Worm (Caenorhabditis elegans) whole organism, young adult: ENCODE measurements around the gene hrpl-1.

Experiments used
- B0019.2 ChIP-seq: fragments of 200-800 bp; sonication (Bioruptor generic); conservative IDR thresholded peaks from 2 replicates; pipeline ENCODE4 v1.3.6; 2022; ENCODE audit warnings: missing genetic modification reagents, missing genetic modification characterization, missing compliant biosample characterization
- B0261.1 ChIP-seq: sonication (generic microtip); optimal IDR thresholded peaks from 2 replicates; lab custom pipeline; 2016; ENCODE audit warnings: mild to moderate bottlenecking, missing genetic modification characterization, moderate library complexity, missing compliant biosample characterization
- C06A6.2 ChIP-seq: fragments of 200-800 bp; sonication (Bioruptor generic); conservative IDR thresholded peaks from 2 replicates; pipeline ENCODE4 v1.3.6; 2022; ENCODE audit warnings: missing genetic modification characterization, missing compliant biosample characterization
- F37B4.10 ChIP-seq: fragments of 200-800 bp; sonication (Bioruptor generic); IDR thresholded peaks from 2 replicates; pipeline ENCODE4 v1.3.6; 2022; ENCODE audit warnings: missing genetic modification characterization, missing compliant biosample characterization
- F39B2.1 ChIP-seq: fragments of 200-800 bp; sonication (Bioruptor generic); IDR thresholded peaks from 2 replicates; pipeline ENCODE4 v1.3.6; 2022; ENCODE audit warnings: missing genetic modification reagents, missing genetic modification characterization, missing compliant biosample characterization
- F52B5.7 ChIP-seq: sonication (generic microtip); optimal IDR thresholded peaks from 2 replicates; lab custom pipeline; 2016; ENCODE audit warnings: mild to moderate bottlenecking, missing genetic modification characterization, missing compliant biosample characterization
- F55B11.4 ChIP-seq: sonication (generic microtip); optimal IDR thresholded peaks from 2 replicates; lab custom pipeline; 2016; ENCODE audit warnings: missing compliant biosample characterization, missing genetic modification characterization, borderline replicate concordance; ENCODE audit not compliant: insufficient read depth
- F57C9.4 ChIP-seq: sonication (generic microtip); optimal IDR thresholded peaks from 2 replicates; lab custom pipeline; 2017; ENCODE audit warnings: mild to moderate bottlenecking, missing genetic modification characterization, missing compliant biosample characterization
- K11D2.4 ChIP-seq: fragments of 200-800 bp; sonication (Bioruptor generic); IDR thresholded peaks from 2 replicates; pipeline ENCODE4 v1.3.6; 2022; ENCODE audit warnings: missing genetic modification reagents, missing genetic modification characterization, missing compliant biosample characterization
- K12H6.12 ChIP-seq: fragments of 200-800 bp; sonication (Bioruptor generic); optimal IDR thresholded peaks from 2 replicates; lab custom pipeline; 2018; ENCODE audit warnings: mild to moderate bottlenecking, missing genetic modification characterization, missing compliant biosample characterization
- T07F8.4 ChIP-seq: sonication (generic microtip); optimal IDR thresholded peaks from 2 replicates; lab custom pipeline; 2016; ENCODE audit warnings: mild to moderate bottlenecking, missing genetic modification characterization, moderate library complexity, missing compliant biosample characterization
- Y53F4B.3 ChIP-seq: fragments of 200-800 bp; sonication (Bioruptor generic); IDR thresholded peaks from 2 replicates; pipeline ENCODE4 v1.3.6; 2022; ENCODE audit warnings: missing genetic modification reagents, missing genetic modification characterization, missing compliant biosample characterization
- Y95B8A.8 ChIP-seq: fragments of 200-800 bp; sonication (Bioruptor generic); IDR thresholded peaks from 2 replicates; pipeline ENCODE4 v1.3.6; 2022; ENCODE audit warnings: missing genetic modification reagents, missing genetic modification characterization, missing compliant biosample characterization
- aptf-2 ChIP-seq: fragments of 200-800 bp; sonication (Bioruptor generic); conservative IDR thresholded peaks from 2 replicates; pipeline ENCODE4 v1.3.6; 2022; ENCODE audit warnings: missing genetic modification reagents, missing genetic modification characterization, missing compliant biosample characterization
- atf-7 ChIP-seq: sonication (generic microtip); optimal IDR thresholded peaks from 2 replicates; lab custom pipeline; 2017; ENCODE audit warnings: mild to moderate bottlenecking, missing genetic modification characterization, missing compliant biosample characterization
- bed-1 ChIP-seq: fragments of 200-800 bp; sonication (Bioruptor generic); IDR thresholded peaks from 2 replicates; pipeline ENCODE4 v1.3.6; 2022; ENCODE audit warnings: missing genetic modification reagents, missing genetic modification characterization, missing compliant biosample characterization
- cebp-1 ChIP-seq, 2 experiments: fragments of 200-800 bp in 1 of 2; sonication (Bioruptor generic) in 1 of 2; sonication (generic microtip) in 1 of 2; IDR thresholded peaks in 1 of 2; optimal IDR thresholded peaks in 1 of 2; 2 replicates each; pipeline versions ENCODE4 v1.3.6 to Lab custom; 2017 to 2022; ENCODE audit warnings: missing compliant biosample characterization in 2 of 2, missing genetic modification characterization in 2 of 2, mild to moderate bottlenecking in 1 of 2, missing genetic modification reagents in 1 of 2, moderate library complexity in 1 of 2
- ceh-100 ChIP-seq: fragments of 200-800 bp; sonication (Bioruptor generic); IDR thresholded peaks from 2 replicates; pipeline ENCODE4 v1.3.6; 2022; ENCODE audit warnings: missing genetic modification reagents, missing genetic modification characterization, missing compliant biosample characterization
- die-1 ChIP-seq: sonication (generic microtip); optimal IDR thresholded peaks from 2 replicates; lab custom pipeline; 2016; ENCODE audit warnings: missing genotype, mild to moderate bottlenecking, missing genetic modification characterization, missing compliant biosample characterization
- dpff-1 ChIP-seq: sonication (generic microtip); optimal IDR thresholded peaks from 2 replicates; lab custom pipeline; 2017; ENCODE audit warnings: mild to moderate bottlenecking, missing genetic modification characterization, missing compliant biosample characterization
- efl-1 ChIP-seq: fragments of 150-350 bp; optimal IDR thresholded peaks from 2 replicates; lab custom pipeline; 2014; ENCODE audit warnings: missing biosample characterization, missing genetic modification reagents, missing genetic modification characterization
- egl-18 ChIP-seq: fragments of 200-800 bp; sonication (Bioruptor generic); IDR thresholded peaks from 2 replicates; pipeline ENCODE4 v1.3.6; 2022; ENCODE audit warnings: missing genetic modification reagents, missing genetic modification characterization, missing compliant biosample characterization
- egl-44 ChIP-seq: fragments of 200-800 bp; sonication (Bioruptor generic); IDR thresholded peaks from 2 replicates; pipeline ENCODE4 v1.3.6; 2022; ENCODE audit warnings: missing genetic modification reagents, missing genetic modification characterization, missing compliant biosample characterization
- egrh-3 ChIP-seq: fragments of 200-800 bp; sonication (Bioruptor generic); IDR thresholded peaks from 2 replicates; pipeline ENCODE4 v1.3.6; 2022; ENCODE audit warnings: missing genetic modification reagents, missing genetic modification characterization, missing compliant biosample characterization
- ekl-4 ChIP-seq: fragments of 200-800 bp; sonication (Bioruptor generic); IDR thresholded peaks from 2 replicates; pipeline ENCODE4 v1.3.6; 2022; ENCODE audit warnings: missing genetic modification reagents, missing genetic modification characterization, missing compliant biosample characterization
- ets-4 ChIP-seq: fragments of 200-800 bp; sonication (Bioruptor generic); optimal IDR thresholded peaks from 2 replicates; lab custom pipeline; 2018; ENCODE audit warnings: mild to moderate bottlenecking, missing genetic modification characterization, missing compliant biosample characterization
- fkh-3 ChIP-seq: sonication (generic microtip); optimal IDR thresholded peaks from 2 replicates; lab custom pipeline; 2016; ENCODE audit warnings: mild to moderate bottlenecking, missing genetic modification characterization, missing compliant biosample characterization
- him-1 ChIP-seq: sonication (generic microtip); optimal IDR thresholded peaks from 2 replicates; lab custom pipeline; 2016; ENCODE audit warnings: missing genotype, missing genetic modification reagents, missing genetic modification characterization, missing compliant biosample characterization
- hlh-26 ChIP-seq: fragments of 200-800 bp; sonication (Bioruptor generic); conservative IDR thresholded peaks from 2 replicates; pipeline ENCODE4 v1.3.6; 2022; ENCODE audit warnings: missing genetic modification reagents, missing genetic modification characterization, missing compliant biosample characterization
- hmg-1.2 ChIP-seq: fragments of 200-800 bp; sonication (Bioruptor generic); IDR thresholded peaks from 2 replicates; pipeline ENCODE4 v1.3.6; 2022; ENCODE audit warnings: missing genetic modification reagents, missing genetic modification characterization, missing compliant biosample characterization
- hmg-20 ChIP-seq: fragments of 200-800 bp; sonication (Bioruptor generic); IDR thresholded peaks from 2 replicates; pipeline ENCODE4 v1.3.6; 2022; ENCODE audit warnings: missing genetic modification reagents, missing genetic modification characterization, missing compliant biosample characterization
- hsf-1 ChIP-seq: fragments of 200-800 bp; sonication (Bioruptor generic); IDR thresholded peaks from 2 replicates; pipeline ENCODE4 v1.3.6; 2022; ENCODE audit warnings: missing genetic modification reagents, missing genetic modification characterization, missing compliant biosample characterization
- lag-1 ChIP-seq: fragments of 200-800 bp; sonication (Bioruptor generic); IDR thresholded peaks from 2 replicates; pipeline ENCODE4 v1.3.6; 2022; ENCODE audit warnings: missing genetic modification reagents, missing genetic modification characterization, missing compliant biosample characterization
- let-607 ChIP-seq, 2 experiments: fragments of 200-800 bp in 1 of 2; sonication (Bioruptor generic) in 1 of 2; sonication (generic microtip) in 1 of 2; optimal IDR thresholded peaks; 2 replicates each; lab custom pipeline; 2016 to 2018; ENCODE audit warnings: mild to moderate bottlenecking in 2 of 2, missing compliant biosample characterization in 2 of 2, missing genetic modification characterization in 2 of 2, moderate library complexity in 2 of 2, missing genotype in 1 of 2
- lin-35 ChIP-seq, 3 experiments: fragments of 150-350 bp in 2 of 3; sonication (generic microtip) in 1 of 3; optimal IDR thresholded peaks; 2 replicates each; lab custom pipeline; 2014 to 2018; ENCODE audit warnings: missing biosample characterization in 3 of 3, missing genetic modification characterization in 3 of 3, missing genetic modification reagents in 3 of 3
- lin-54 ChIP-seq: fragments of 200-800 bp; sonication (Bioruptor generic); optimal IDR thresholded peaks from 2 replicates; lab custom pipeline; 2018; ENCODE audit warnings: mild to moderate bottlenecking, missing genetic modification characterization, missing compliant biosample characterization
- madf-10 ChIP-seq: sonication (generic microtip); optimal IDR thresholded peaks from 2 replicates; lab custom pipeline; 2016; ENCODE audit warnings: mild to moderate bottlenecking, missing genetic modification characterization, missing compliant biosample characterization
- mel-28 ChIP-seq: sonication (generic microtip); optimal IDR thresholded peaks from 2 replicates; lab custom pipeline; 2016; ENCODE audit warnings: borderline replicate concordance, mild to moderate bottlenecking, missing genetic modification characterization, missing compliant biosample characterization
- mxl-1 ChIP-seq: sonication (generic microtip); optimal IDR thresholded peaks from 2 replicates; lab custom pipeline; 2016; ENCODE audit warnings: missing genetic modification characterization, missing compliant biosample characterization
- nfya-1 ChIP-seq: sonication (generic microtip); optimal IDR thresholded peaks from 2 replicates; lab custom pipeline; 2017; ENCODE audit warnings: antibody characterized with exemption, missing compliant biosample characterization, missing genetic modification characterization, borderline replicate concordance; ENCODE audit not compliant: insufficient read depth
- nfya-2 ChIP-seq: fragments of 200-800 bp; sonication (Bioruptor generic); IDR thresholded peaks from 2 replicates; pipeline ENCODE4 v1.3.6; 2022; ENCODE audit warnings: missing genetic modification reagents, missing genetic modification characterization, missing compliant biosample characterization
- pha-4 ChIP-seq: fragments of 150-350 bp; sonication (generic microtip); optimal IDR thresholded peaks from 2 replicates; lab custom pipeline; 2014; ENCODE audit warnings: missing biosample characterization, missing genetic modification reagents, missing genetic modification characterization
- rcor-1 ChIP-seq: fragments of 200-800 bp; sonication (Bioruptor generic); IDR thresholded peaks from 2 replicates; pipeline ENCODE4 v1.3.6; 2022; ENCODE audit warnings: missing genetic modification reagents, missing genetic modification characterization, missing compliant biosample characterization
- rec-8 ChIP-seq, 2 experiments: sonication (generic microtip); optimal IDR thresholded peaks; 2 replicates each; lab custom pipeline; 2016; ENCODE audit warnings: mild to moderate bottlenecking in 2 of 2, missing genetic modification characterization in 2 of 2, missing genetic modification reagents in 2 of 2, missing genotype in 2 of 2, missing biosample characterization in 1 of 2, missing compliant biosample characterization in 1 of 2, moderate library complexity in 1 of 2
- snpc-1.3 ChIP-seq: sonication (generic microtip); optimal IDR thresholded peaks from 2 replicates; lab custom pipeline; 2017; ENCODE audit warnings: missing genetic modification characterization, mild to moderate bottlenecking, missing compliant biosample characterization, antibody characterized with exemption, moderate library complexity, missing genotype, missing genetic modification reagents; ENCODE audit not compliant: insufficient read depth
- tbp1 ChIP-seq: fragments of 200-800 bp; sonication (Bioruptor generic); optimal IDR thresholded peaks from 2 replicates; lab custom pipeline; 2018; ENCODE audit warnings: mild to moderate bottlenecking, missing genetic modification characterization, missing compliant biosample characterization
- ztf-18 ChIP-seq: sonication (generic microtip); optimal IDR thresholded peaks from 2 replicates; lab custom pipeline; 2016; ENCODE audit warnings: missing genotype, mild to moderate bottlenecking, missing genetic modification characterization, missing compliant biosample characterization

hrpl-1 gene

ce11 chrII:6853059-6853466 lies 45.5 kb upstream of the hrpl-1 start (continued):
- TF ChIP-seq nfya-2 (GFP tag; lab: Robert Waterston, UW): no peak
- TF ChIP-seq T07F8.4 (tag; lab: Kevin White, UChicago): no peak
- TF ChIP-seq F37B4.10 (GFP tag; lab: Robert Waterston, UW): 0 out of 2 replicates have a peak, but pooled peaks have one; percentile 55
- TF ChIP-seq hmg-20 (GFP tag; lab: Robert Waterston, UW): peak; percentile 21; the same call in 1 of the 2 replicates
- no peak for TF ChIP-seq egl-44 (GFP tag; lab: Robert Waterston, UW)
- peak; percentile 51 for TF ChIP-seq ztf-18 (tag; lab: Kevin White, UChicago)
- peak; percentile 72 for TF ChIP-seq rcor-1 (GFP tag; lab: Robert Waterston, UW)
- peak; percentile 74 for TF ChIP-seq F52B5.7 (tag; lab: Kevin White, UChicago)
- TF ChIP-seq lag-1 (GFP tag; lab: Robert Waterston, UW): no peak
- peak; percentile 60 for TF ChIP-seq lin-54
- peak in 1 of 2 experiments; percentile 27 for TF ChIP-seq let-607 (tag; optimal IDR thresholded peaks at IDR 0.05; lab: Kevin White, UChicago)
- no peak for TF ChIP-seq snpc-1.3 (tag; lab: Kevin White, UChicago)
- peak; percentile 62 for TF ChIP-seq hmg-1.2 (GFP tag; lab: Robert Waterston, UW)
- TF ChIP-seq mel-28: no peak
- peak; percentile 61 for TF ChIP-seq die-1 (tag; lab: Kevin White, UChicago)
- TF ChIP-seq Y95B8A.8 (GFP tag; lab: Robert Waterston, UW): no peak
- no peak for TF ChIP-seq efl-1 (GFP tag; lab: Kevin White, UChicago)
- peak; percentile 71; the same call in 1 of the 2 replicates for TF ChIP-seq K11D2.4 (GFP tag; lab: Robert Waterston, UW)
- TF ChIP-seq hlh-26 (GFP tag; lab: Robert Waterston, UW): no peak
- TF ChIP-seq pha-4 (tag; lab: Kevin White, UChicago): no peak
- no peak for TF ChIP-seq bed-1 (GFP tag; lab: Robert Waterston, UW)
- TF ChIP-seq B0261.1: peak; percentile 78
- peak in 1 of 3 experiments; percentile 33 for TF ChIP-seq lin-35 (GFP tag; optimal IDR thresholded peaks at IDR 0.05; lab: Kevin White, UChicago)
- peak; percentile 35 for TF ChIP-seq F57C9.4 (tag; lab: Kevin White, UChicago)
- TF ChIP-seq cebp-1 (GFP tag; IDR thresholded peaks at IDR 0.05; lab: Robert Waterston, UW): no peak
- peak; percentile 72 for TF ChIP-seq cebp-1 (tag; optimal IDR thresholded peaks at IDR 0.05; lab: Kevin White, UChicago)
- TF ChIP-seq ceh-100 (GFP tag; lab: Robert Waterston, UW): peak; percentile 26; the same call in 1 of the 2 replicates
- TF ChIP-seq atf-7 (tag; lab: Kevin White, UChicago): no peak
- no peak for TF ChIP-seq B0019.2
- peak; percentile 68 for TF ChIP-seq madf-10 (tag; lab: Kevin White, UChicago)
- TF ChIP-seq C06A6.2 (GFP tag; lab: Robert Waterston, UW): no peak
- peak; percentile 64 for TF ChIP-seq egrh-3 (GFP tag; lab: Robert Waterston, UW)
- TF ChIP-seq him-1: peak; percentile 95
- TF ChIP-seq dpff-1 (tag; lab: Kevin White, UChicago): no peak
- TF ChIP-seq F39B2.1 (GFP tag; lab: Robert Waterston, UW): no peak
- TF ChIP-seq fkh-3 (tag; lab: Kevin White, UChicago): peak; percentile 48
- no peak for TF ChIP-seq nfya-1 (tag; lab: Kevin White, UChicago)
- no peak for TF ChIP-seq Y53F4B.3
- peak; percentile 10 to 26 for TF ChIP-seq rec-8 (tag; optimal IDR thresholded peaks at IDR 0.05; lab: Kevin White, UChicago)
- TF ChIP-seq tbp1 (GFP tag; lab: Kevin White, UChicago): peak; percentile 93
- peak; percentile 69 for TF ChIP-seq K12H6.12 (tag; lab: Kevin White, UChicago)
- peak; percentile 35 for TF ChIP-seq mxl-1
- TF ChIP-seq hsf-1 (GFP tag; lab: Robert Waterston, UW): no peak
- no peak for TF ChIP-seq F55B11.4 (tag; lab: Kevin White, UChicago)
- peak; percentile 25 for TF ChIP-seq ets-4 (GFP tag; lab: Kevin White, UChicago)
- TF ChIP-seq egl-18: no peak
- TF ChIP-seq aptf-2: no peak
- TF ChIP-seq ekl-4 (GFP tag; lab: Robert Waterston, UW): 0 out of 2 replicates have a peak, but pooled peaks have one; percentile 9
